Worm (Caenorhabditis elegans): ENCODE measurements around the gene fkh-5.

DNA sequence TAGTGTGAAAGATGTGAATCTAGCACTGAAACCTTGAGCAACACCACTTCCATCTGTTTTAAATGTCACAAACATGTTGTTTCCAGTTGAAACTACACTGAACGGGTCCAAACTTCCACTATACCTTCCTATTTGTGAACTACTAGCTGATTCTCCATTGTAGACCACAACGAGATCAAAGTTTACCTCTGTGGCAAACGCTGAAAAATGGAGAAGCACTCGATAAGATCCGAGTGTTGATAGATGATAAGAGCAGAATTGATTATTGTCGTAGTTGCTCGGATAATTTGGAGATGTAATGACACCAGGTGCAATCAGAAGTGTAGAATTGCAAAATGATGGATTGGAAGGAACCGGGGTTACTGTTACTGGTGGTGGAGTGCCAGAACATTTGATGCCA lies 37.5 kb downstream of the fkh-5 start:
- TF ChIP-seq D2030.7 (GFP tag; IDR thresholded peaks at IDR 0.05) (no peak), snpc-3.4 (tag; optimal IDR thresholded peaks at IDR 0.05) (no peak), ceh-91 (GFP tag; IDR thresholded peaks at IDR 0.05) (no peak), C06A6.2 (GFP tag; conservative IDR thresholded peaks at IDR 0.05) (no peak), snpc-4 (GFP tag; optimal IDR thresholded peaks at IDR 0.05) (no peak), snpc-4 (tag; optimal IDR thresholded peaks at IDR 0.05) (no peak)

All from whole organism, young adult.